Worm (Caenorhabditis elegans) whole organism, L2 larva: ENCODE measurements around the gene D1069.3.
A peak's percentile ranks its signal among the peaks of the same experiment; 100 is the strongest.

ENCODE experiments used
- C34F6.9 ChIP-seq: fragments of 150-350 bp; optimal IDR thresholded peaks from 2 replicates; lab custom pipeline; 2014; ENCODE audit warnings: missing biosample characterization, missing genetic modification characterization
- F13H6.1 ChIP-seq: sonication (generic microtip); optimal IDR thresholded peaks from 2 replicates; lab custom pipeline; 2016; ENCODE audit warnings: missing genetic modification characterization, missing compliant biosample characterization
- ceh-16 ChIP-seq: fragments of 150-350 bp; optimal IDR thresholded peaks from 2 replicates; lab custom pipeline; 2014; ENCODE audit warnings: missing biosample characterization, missing genetic modification characterization
- ceh-82 ChIP-seq: fragments of 150-350 bp; optimal IDR thresholded peaks from 2 replicates; lab custom pipeline; 2014; ENCODE audit warnings: missing biosample characterization, missing genetic modification characterization
- crh-2 ChIP-seq: sonication (generic microtip); optimal IDR thresholded peaks from 2 replicates; lab custom pipeline; 2017; ENCODE audit warnings: missing biosample characterization, missing genetic modification characterization
- dmd-4 ChIP-seq: sonication (generic microtip); optimal IDR thresholded peaks from 2 replicates; lab custom pipeline; 2017; ENCODE audit warnings: missing biosample characterization, missing genetic modification characterization
- egl-27 ChIP-seq: sonication (generic microtip); optimal IDR thresholded peaks from 3 replicates; lab custom pipeline; 2017; ENCODE audit warnings: missing biosample characterization, missing genetic modification reagents, missing genetic modification characterization
- elt-1 ChIP-seq: fragments of 150-350 bp; optimal IDR thresholded peaks from 2 replicates; lab custom pipeline; 2014; ENCODE audit warnings: missing biosample characterization, missing genetic modification characterization
- elt-3 ChIP-seq: sonication (generic microtip); optimal IDR thresholded peaks from 2 replicates; lab custom pipeline; 2017; ENCODE audit warnings: missing biosample characterization, missing genetic modification characterization
- fos-1 ChIP-seq: fragments of 150-350 bp; optimal IDR thresholded peaks from 2 replicates; lab custom pipeline; 2014; ENCODE audit warnings: missing biosample characterization, missing genetic modification characterization
- gmeb-1 ChIP-seq: fragments of 150-350 bp; optimal IDR thresholded peaks from 2 replicates; lab custom pipeline; 2014; ENCODE audit warnings: missing biosample characterization, missing genetic modification characterization
- lin-11 ChIP-seq: fragments of 150-350 bp; sonication (generic microtip); optimal IDR thresholded peaks from 2 replicates; lab custom pipeline; 2014; ENCODE audit warnings: missing biosample characterization, missing genetic modification characterization, inconsistent platforms, mixed read lengths
- lin-13 ChIP-seq: fragments of 150-350 bp; optimal IDR thresholded peaks from 2 replicates; lab custom pipeline; 2014; ENCODE audit warnings: missing biosample characterization, missing genetic modification reagents, missing genetic modification characterization
- lin-39 ChIP-seq: fragments of 150-350 bp; optimal IDR thresholded peaks from 2 replicates; lab custom pipeline; 2014; ENCODE audit warnings: missing biosample characterization, missing genetic modification reagents, missing genetic modification characterization
- lsy-2 ChIP-seq, 2 experiments: fragments of 150-350 bp in 1 of 2; sonication (generic microtip) in 1 of 2; optimal IDR thresholded peaks; 2 replicates each; lab custom pipeline; 2014 to 2017; ENCODE audit warnings: missing biosample characterization in 2 of 2, missing genetic modification characterization in 2 of 2
- mbf-1 ChIP-seq: sonication (generic microtip); optimal IDR thresholded peaks from 2 replicates; lab custom pipeline; 2017; ENCODE audit warnings: missing biosample characterization, missing genetic modification characterization
- mdl-1 ChIP-seq, 2 experiments: fragments of 150-350 bp in 1 of 2; sonication (generic microtip) in 1 of 2; optimal IDR thresholded peaks; 2 replicates each; lab custom pipeline; 2017; ENCODE audit warnings: missing biosample characterization in 2 of 2, missing genetic modification characterization in 2 of 2
- nhr-12 ChIP-seq: fragments of 150-350 bp; optimal IDR thresholded peaks from 2 replicates; lab custom pipeline; 2014; ENCODE audit warnings: missing biosample characterization, missing genetic modification characterization
- nhr-129 ChIP-seq: fragments of 150-350 bp; optimal IDR thresholded peaks from 2 replicates; lab custom pipeline; 2014; ENCODE audit warnings: missing biosample characterization, missing genetic modification characterization
- nhr-237 ChIP-seq: fragments of 150-350 bp; optimal IDR thresholded peaks from 2 replicates; lab custom pipeline; 2014; ENCODE audit warnings: missing biosample characterization, missing genetic modification characterization
- nhr-6 ChIP-seq: fragments of 150-350 bp; optimal IDR thresholded peaks from 2 replicates; lab custom pipeline; 2014; ENCODE audit warnings: missing biosample characterization, missing genetic modification characterization
- nhr-77 ChIP-seq: fragments of 150-350 bp; optimal IDR thresholded peaks from 2 replicates; lab custom pipeline; 2014; ENCODE audit warnings: missing biosample characterization, missing genetic modification characterization
- peb-1 ChIP-seq: fragments of 150-350 bp; optimal IDR thresholded peaks from 2 replicates; lab custom pipeline; 2014; ENCODE audit warnings: missing biosample characterization, missing genetic modification characterization
- skn-1 ChIP-seq: sonication (generic microtip); optimal IDR thresholded peaks from 2 replicates; lab custom pipeline; 2017; ENCODE audit warnings: missing biosample characterization, missing genetic modification characterization
- sma-3 ChIP-seq: sonication (generic microtip); optimal IDR thresholded peaks from 2 replicates; lab custom pipeline; 2016; ENCODE audit warnings: missing genetic modification reagents, missing genetic modification characterization, missing compliant biosample characterization
- sma-9 ChIP-seq, 2 experiments: fragments of 150-350 bp in 1 of 2; sonication (generic microtip) in 1 of 2; optimal IDR thresholded peaks; 2 replicates each; lab custom pipeline; 2014 to 2016; ENCODE audit warnings: missing genetic modification characterization in 2 of 2, mild to moderate bottlenecking in 1 of 2, missing biosample characterization in 1 of 2, missing compliant biosample characterization in 1 of 2, missing genetic modification reagents in 1 of 2, moderate library complexity in 1 of 2
- unc-39 ChIP-seq: fragments of 150-350 bp; optimal IDR thresholded peaks from 2 replicates; lab custom pipeline; 2014; ENCODE audit warnings: missing biosample characterization, missing genetic modification characterization
- unc-55 ChIP-seq: fragments of 150-350 bp; sonication (generic microtip); optimal IDR thresholded peaks from 3 replicates; lab custom pipeline; 2014; ENCODE audit warnings: missing biosample characterization, missing genetic modification reagents, missing genetic modification characterization
- unc-62 ChIP-seq: fragments of 150-350 bp; optimal IDR thresholded peaks from 2 replicates; lab custom pipeline; 2014; ENCODE audit warnings: missing biosample characterization, missing genetic modification reagents, missing genetic modification characterization
- zag-1 ChIP-seq: fragments of 150-350 bp; optimal IDR thresholded peaks from 2 replicates; lab custom pipeline; 2014; ENCODE audit warnings: missing biosample characterization, missing genetic modification characterization
- ztf-1 ChIP-seq: fragments of 200-800 bp; sonication (Bioruptor generic); conservative IDR thresholded peaks from 2 replicates; pipeline ENCODE4 v1.3.6; 2022; ENCODE audit warnings: missing genetic modification characterization, missing compliant biosample characterization
- ztf-11 ChIP-seq: sonication (generic microtip); optimal IDR thresholded peaks from 2 replicates; lab custom pipeline; 2017; ENCODE audit warnings: missing biosample characterization, missing genetic modification characterization
- ztf-4 ChIP-seq: fragments of 150-350 bp; optimal IDR thresholded peaks from 2 replicates; lab custom pipeline; 2014; ENCODE audit warnings: missing biosample characterization, missing genetic modification characterization

D1069.3 gene

DNA sequence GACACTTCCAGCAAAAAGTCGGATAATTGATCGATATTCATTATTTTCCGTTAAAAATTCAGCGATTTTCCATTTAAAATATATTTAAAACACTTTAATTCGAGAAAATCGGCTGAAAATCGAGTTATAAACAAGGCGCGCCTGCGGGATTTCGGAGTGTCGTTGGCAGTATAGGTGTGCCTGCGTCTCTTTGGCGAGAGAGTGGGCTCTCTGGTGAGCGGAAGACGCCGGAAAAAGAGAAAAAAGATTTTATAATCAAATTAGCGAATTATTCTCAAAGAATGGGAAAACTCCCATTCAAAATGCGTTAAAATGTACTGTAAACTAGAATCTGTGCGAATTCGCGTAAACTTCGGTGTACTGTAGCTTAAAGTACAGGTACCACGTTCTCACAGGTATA is at the start of gene D1069.3:
TSS of gene D1069.3 (minus strand) at position 158 of the 400 bp plus-strand sequence.
- TF ChIP-seq zag-1 (tag; lab: Kevin White, UChicago) (no peak), unc-55 (peak; percentile 58), F13H6.1 (peak; percentile 2), mdl-1 (tag; optimal IDR thresholded peaks at IDR 0.05; lab: Kevin White, UChicago) (no peak), ztf-1 (GFP tag; lab: Robert Waterston, UW) (no peak), unc-39 (tag; lab: Kevin White, UChicago) (no peak), crh-2 (tag; lab: Kevin White, UChicago) (peak; percentile 36), lin-13 (GFP tag; lab: Kevin White, UChicago) (peak; percentile 6), ceh-16 (no peak), lin-11 (tag; lab: Kevin White, UChicago) (peak; percentile 34), C34F6.9 (tag; lab: Kevin White, UChicago) (peak; percentile 49), ztf-11 (no peak), lsy-2 (tag; optimal IDR thresholded peaks at IDR 0.05; lab: Kevin White, UChicago) (peak; percentile 29 to 59), gmeb-1 (tag; lab: Kevin White, UChicago) (peak; percentile 50), dmd-4 (tag; lab: Kevin White, UChicago) (no peak)

DNA sequence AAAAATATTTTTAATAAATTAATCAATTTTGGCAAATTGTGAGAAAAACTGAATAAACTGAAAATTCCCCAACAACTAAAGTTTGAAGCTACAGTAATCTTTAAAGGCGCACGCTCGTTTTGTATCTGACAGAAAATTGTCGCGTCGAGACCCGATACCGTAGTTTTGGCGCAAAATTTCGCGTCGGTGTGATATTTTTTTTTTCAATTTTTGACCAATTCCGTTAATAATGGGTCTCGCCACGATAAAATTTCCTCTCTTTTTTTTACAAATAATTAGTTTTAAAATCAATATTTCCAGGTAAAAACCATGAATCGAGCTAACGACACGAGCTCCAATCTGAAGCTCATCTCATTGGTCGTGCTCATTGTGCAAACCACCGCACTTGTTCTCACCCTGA is 40.8 kb upstream of the D1069.3 start, which contains the start of gene nstp-4:
TSS of gene nstp-4 (plus strand) at position 301 of the 400 bp plus-strand sequence.
- no peak for TF ChIP-seq lin-11 (tag; lab: Kevin White, UChicago)
- no peak for TF ChIP-seq peb-1 (tag; lab: Kevin White, UChicago)
- TF ChIP-seq ztf-4 (tag; lab: Kevin White, UChicago) = no peak
- TF ChIP-seq fos-1 (tag; lab: Kevin White, UChicago) = no peak
- TF ChIP-seq egl-27 (tag; lab: Kevin White, UChicago) = no peak

DNA sequence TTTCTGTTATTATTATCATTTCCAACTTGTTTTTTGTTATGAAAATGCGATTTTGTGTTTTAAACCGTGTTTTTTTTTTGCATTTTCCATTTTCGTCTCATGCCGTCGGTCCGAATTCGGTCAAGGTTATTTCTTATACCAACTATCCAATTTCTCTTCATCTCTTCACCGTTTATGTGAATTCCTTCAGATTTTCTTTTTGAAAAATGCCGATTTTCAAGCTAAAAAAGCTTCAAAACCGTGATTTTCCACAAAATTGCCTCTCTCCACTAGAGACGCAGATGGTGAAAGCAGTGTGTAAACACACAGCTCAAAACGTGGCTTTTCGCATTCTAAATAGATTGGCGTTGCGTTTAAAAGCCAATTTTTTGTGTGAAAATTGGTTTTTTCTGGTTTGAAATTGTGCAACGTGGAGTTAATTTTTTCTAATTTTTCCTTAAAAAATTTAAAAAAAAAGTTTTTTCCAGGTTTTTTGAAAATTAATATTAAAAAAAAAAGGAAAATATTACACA is 40.2 kb upstream of the D1069.3 start:
- TF ChIP-seq crh-2 (tag; lab: Kevin White, UChicago) = peak; percentile 55
- no peak for TF ChIP-seq F13H6.1
- TF ChIP-seq, all 48 proteins: peak for 1

DNA sequence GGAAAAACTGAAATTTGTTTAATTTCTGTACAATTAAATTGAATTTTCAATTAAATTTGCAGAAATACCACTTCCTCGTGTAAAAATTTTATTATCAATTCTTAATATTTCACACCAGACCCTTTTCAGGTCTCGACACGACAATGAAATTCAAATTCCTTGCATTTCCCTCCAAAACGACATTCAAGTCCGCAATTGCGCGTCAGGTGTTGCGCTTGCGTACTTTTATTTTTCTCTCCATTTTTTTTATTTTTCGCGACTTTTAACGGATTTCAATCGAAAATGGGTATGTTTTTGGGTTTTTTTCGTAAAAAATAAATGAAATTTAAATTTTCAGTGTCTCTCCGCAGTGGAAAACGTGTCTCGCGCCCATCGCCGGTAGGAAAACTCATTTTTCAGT is 38.3 kb upstream of the D1069.3 start, which contains the start of gene C03H5.3:
TSS of gene C03H5.3 (plus strand) at position 132 of the 400 bp plus-strand sequence.
- no peak for TF ChIP-seq unc-39 (tag; lab: Kevin White, UChicago)
- TF ChIP-seq egl-27 (tag; lab: Kevin White, UChicago) = no peak
- TF ChIP-seq skn-1 = no peak
- TF ChIP-seq unc-55 = peak; percentile 75
- TF ChIP-seq nhr-129 (tag; lab: Kevin White, UChicago) = peak; percentile 15
- TF ChIP-seq lsy-2 (tag; optimal IDR thresholded peaks at IDR 0.05; lab: Kevin White, UChicago) = peak; percentile 62 to 70
- TF ChIP-seq gmeb-1 (tag; lab: Kevin White, UChicago) = peak; percentile 93
- TF ChIP-seq sma-9 (GFP tag; optimal IDR thresholded peaks at IDR 0.05; lab: Kevin White, UChicago) = no peak
- no peak for TF ChIP-seq sma-9 (tag; optimal IDR thresholded peaks at IDR 0.05; lab: Kevin White, UChicago)
- no peak for TF ChIP-seq ceh-82 (tag; lab: Kevin White, UChicago)
- TF ChIP-seq sma-3 (GFP tag; lab: Kevin White, UChicago) = peak; percentile 26
- peak; percentile 39 for TF ChIP-seq F13H6.1
- peak; percentile 68 for TF ChIP-seq C34F6.9 (tag; lab: Kevin White, UChicago)
- TF ChIP-seq, all 48 proteins: peak for 7

DNA sequence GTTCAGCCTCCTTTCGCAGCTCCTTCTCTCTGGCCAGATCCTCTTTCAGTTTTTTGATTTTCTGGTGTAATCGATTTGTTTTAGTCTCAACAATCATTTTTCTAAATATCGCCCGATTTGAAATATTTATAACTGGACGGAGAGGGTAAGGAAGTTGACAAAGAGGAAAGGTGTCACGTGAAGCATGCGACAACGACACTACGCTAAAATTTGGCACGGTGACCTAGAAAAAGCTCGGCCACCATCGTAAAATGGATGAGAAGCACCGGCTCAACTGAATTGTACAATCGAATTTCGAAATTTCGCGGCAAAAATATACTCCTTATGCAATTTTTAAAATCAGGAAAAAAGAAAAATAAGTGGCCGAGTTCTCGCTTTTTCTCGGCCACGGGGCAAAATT is 37.6 kb upstream of the D1069.3 start, which contains the start of gene C03H5.5:
TSS of gene C03H5.5 (minus strand) at position 101 of the 400 bp plus-strand sequence.
- TF ChIP-seq ztf-1 (GFP tag; lab: Robert Waterston, UW) = no peak
- no peak for TF ChIP-seq ceh-82 (tag; lab: Kevin White, UChicago)
- no peak for TF ChIP-seq unc-55
- no peak for TF ChIP-seq nhr-6 (tag; lab: Kevin White, UChicago)
- TF ChIP-seq lin-13 (GFP tag; lab: Kevin White, UChicago) = no peak
- TF ChIP-seq, all 48 proteins: peak for 0

DNA sequence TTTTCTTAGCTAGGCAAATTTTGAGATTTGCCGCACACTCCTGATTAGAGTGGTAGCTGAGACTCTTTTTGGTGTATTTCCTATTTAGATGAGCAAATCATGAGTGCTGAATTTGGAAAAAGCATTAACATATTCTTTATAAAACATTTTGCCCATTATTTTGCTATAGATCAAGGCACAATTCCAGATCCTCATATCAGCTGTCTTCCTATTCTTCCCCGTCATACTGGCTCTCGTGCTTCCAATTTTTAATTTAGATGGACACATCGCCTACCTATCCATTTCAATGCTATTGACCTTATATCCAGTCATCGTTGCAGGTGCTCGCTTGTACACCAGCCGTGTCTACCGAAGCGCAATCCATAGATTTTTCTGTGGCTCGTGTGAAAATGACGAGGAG is 32.2 kb upstream of the D1069.3 start, which contains the start of gene C03H5.7:
TSS of gene C03H5.7 (plus strand) at position 301 of the 400 bp plus-strand sequence.
- TF ChIP-seq unc-55 (no peak), skn-1 (no peak), unc-39 (tag; lab: Kevin White, UChicago) (no peak), unc-62 (no peak), elt-3 (tag; lab: Kevin White, UChicago) (no peak), lin-39 (tag; lab: Kevin White, UChicago) (no peak), nhr-237 (no peak), elt-1 (tag; lab: Kevin White, UChicago) (no peak), nhr-77 (tag; lab: Kevin White, UChicago) (no peak), ztf-1 (GFP tag; lab: Robert Waterston, UW) (no peak), sma-3 (GFP tag; lab: Kevin White, UChicago) (no peak), mbf-1 (no peak), peb-1 (tag; lab: Kevin White, UChicago) (no peak), ztf-4 (tag; lab: Kevin White, UChicago) (no peak), nhr-12 (tag; lab: Kevin White, UChicago) (no peak), nhr-129 (tag; lab: Kevin White, UChicago) (no peak), gmeb-1 (tag; lab: Kevin White, UChicago) (no peak)
- TF ChIP-seq, all 48 proteins: peak for 0
